Worm (Caenorhabditis elegans): Measurements from ENCODE around the gene pho-8.

pho-8 gene

ce11 chrV:11843678-11844366 lies 10.4 kb downstream of the pho-8 start, which contains the start of gene nphp-4:
Gene nphp-4 (minus strand): TSS chrV:11843728.
- no peak for TF ChIP-seq med-1 (GFP tag; optimal IDR thresholded peaks at IDR 0.05; ENCODE audit: insufficient read depth)
- TF ChIP-seq ztf-23 (GFP tag; IDR thresholded peaks at IDR 0.05), result no peak
- TF ChIP-seq flt-1 (GFP tag; IDR thresholded peaks at IDR 0.05), result no peak
- no peak for TF ChIP-seq T22C8.4 (GFP tag; IDR thresholded peaks at IDR 0.05)
- no peak for TF ChIP-seq tab-1 (GFP tag; IDR thresholded peaks at IDR 0.05)
- no peak for TF ChIP-seq ztf-29 (GFP tag; IDR thresholded peaks at IDR 0.05)
- no peak for TF ChIP-seq ref-1 (GFP tag; conservative IDR thresholded peaks at IDR 0.05)
- no peak for TF ChIP-seq cog-1 (tag; optimal IDR thresholded peaks at IDR 0.05)
- TF ChIP-seq klf-2 (GFP tag; conservative IDR thresholded peaks at IDR 0.05), result no peak

ce11 chrV:11844828-11845227 lies 11.4 kb downstream of the pho-8 start:
- TF ChIP-seq cog-1 (tag; optimal IDR thresholded peaks at IDR 0.05), result peak; percentile 48
- peak; percentile 68; the same call in 1 of the 2 replicates for TF ChIP-seq tab-1 (GFP tag; IDR thresholded peaks at IDR 0.05)
- TF ChIP-seq ztf-23 (GFP tag; IDR thresholded peaks at IDR 0.05), result no peak

- TF ChIP-seq flt-1 (GFP tag; IDR thresholded peaks at IDR 0.05) (no peak), ztf-23 (GFP tag; IDR thresholded peaks at IDR 0.05) (no peak), med-1 (GFP tag; optimal IDR thresholded peaks at IDR 0.05; ENCODE audit: insufficient read depth) (no peak), ztf-29 (GFP tag; IDR thresholded peaks at IDR 0.05) (no peak), ref-1 (GFP tag; conservative IDR thresholded peaks at IDR 0.05) (no peak), cog-1 (tag; optimal IDR thresholded peaks at IDR 0.05) (no peak)
These were observed 12.1 kb downstream of the pho-8 start, which contains the start of gene hmp-1 for ce11 chrV:11845492-11845891. Gene hmp-1 (plus strand): TSS chrV:11845871.

ce11 chrV:11846969-11847368 lies 13.6 kb downstream of the pho-8 start:
- TF ChIP-seq ref-1 (GFP tag; conservative IDR thresholded peaks at IDR 0.05) (no peak), T22C8.4 (GFP tag; IDR thresholded peaks at IDR 0.05) (no peak), flt-1 (GFP tag; IDR thresholded peaks at IDR 0.05) (no peak), ztf-29 (GFP tag; IDR thresholded peaks at IDR 0.05) (no peak), tab-1 (GFP tag; IDR thresholded peaks at IDR 0.05) (no peak), cog-1 (tag; optimal IDR thresholded peaks at IDR 0.05) (no peak), med-1 (GFP tag; optimal IDR thresholded peaks at IDR 0.05; ENCODE audit: insufficient read depth) (no peak), klf-2 (GFP tag; conservative IDR thresholded peaks at IDR 0.05) (no peak), ztf-23 (GFP tag; IDR thresholded peaks at IDR 0.05) (no peak)

- TF ChIP-seq ref-1 (GFP tag; conservative IDR thresholded peaks at IDR 0.05) (no peak), T22C8.4 (GFP tag; IDR thresholded peaks at IDR 0.05) (no peak), ztf-29 (GFP tag; IDR thresholded peaks at IDR 0.05) (no peak)
These were observed 16.0 kb downstream of the pho-8 start for ce11 chrV:11849408-11849807.

ce11 chrV:11852305-11852704 lies 18.9 kb downstream of the pho-8 start:
- TF ChIP-seq flt-1 (GFP tag; IDR thresholded peaks at IDR 0.05) (no peak), ztf-23 (GFP tag; IDR thresholded peaks at IDR 0.05) (no peak), T22C8.4 (GFP tag; IDR thresholded peaks at IDR 0.05) (no peak)

ce11 chrV:11853723-11854122 lies 20.3 kb downstream of the pho-8 start:
- no peak for TF ChIP-seq T22C8.4 (GFP tag; IDR thresholded peaks at IDR 0.05)

- TF ChIP-seq ztf-29 (GFP tag; IDR thresholded peaks at IDR 0.05), result no peak
- no peak for TF ChIP-seq flt-1 (GFP tag; IDR thresholded peaks at IDR 0.05)
- TF ChIP-seq cog-1 (tag; optimal IDR thresholded peaks at IDR 0.05), result no peak
- no peak for TF ChIP-seq tab-1 (GFP tag; IDR thresholded peaks at IDR 0.05)
- TF ChIP-seq klf-2 (GFP tag; conservative IDR thresholded peaks at IDR 0.05), result no peak
- TF ChIP-seq T22C8.4 (GFP tag; IDR thresholded peaks at IDR 0.05), result no peak
- no peak for TF ChIP-seq ztf-23 (GFP tag; IDR thresholded peaks at IDR 0.05)
- no peak for TF ChIP-seq med-1 (GFP tag; optimal IDR thresholded peaks at IDR 0.05; ENCODE audit: insufficient read depth)
- TF ChIP-seq ref-1 (GFP tag; conservative IDR thresholded peaks at IDR 0.05), result no peak
These were observed 21.5 kb downstream of the pho-8 start for ce11 chrV:11854905-11855304.

ce11 chrV:11856022-11856421 lies 22.6 kb downstream of the pho-8 start:
- TF ChIP-seq cog-1 (tag; optimal IDR thresholded peaks at IDR 0.05) (no peak), flt-1 (GFP tag; IDR thresholded peaks at IDR 0.05) (no peak), med-1 (GFP tag; optimal IDR thresholded peaks at IDR 0.05; ENCODE audit: insufficient read depth) (no peak), ref-1 (GFP tag; conservative IDR thresholded peaks at IDR 0.05) (no peak), ztf-23 (GFP tag; IDR thresholded peaks at IDR 0.05) (no peak), klf-2 (GFP tag; conservative IDR thresholded peaks at IDR 0.05) (no peak), tab-1 (GFP tag; IDR thresholded peaks at IDR 0.05) (no peak), T22C8.4 (GFP tag; IDR thresholded peaks at IDR 0.05) (no peak), ztf-29 (GFP tag; IDR thresholded peaks at IDR 0.05) (no peak)

- no peak for TF ChIP-seq ztf-23 (GFP tag; IDR thresholded peaks at IDR 0.05)
- no peak for TF ChIP-seq tab-1 (GFP tag; IDR thresholded peaks at IDR 0.05)
- no peak for TF ChIP-seq med-1 (GFP tag; optimal IDR thresholded peaks at IDR 0.05; ENCODE audit: insufficient read depth)
- TF ChIP-seq ref-1 (GFP tag; conservative IDR thresholded peaks at IDR 0.05), result no peak
- no peak for TF ChIP-seq T22C8.4 (GFP tag; IDR thresholded peaks at IDR 0.05)
- no peak for TF ChIP-seq flt-1 (GFP tag; IDR thresholded peaks at IDR 0.05)
These were observed 24.3 kb downstream of the pho-8 start for ce11 chrV:11857756-11858155.

- TF ChIP-seq flt-1 (GFP tag; IDR thresholded peaks at IDR 0.05) (no peak), ztf-23 (GFP tag; IDR thresholded peaks at IDR 0.05) (no peak), ztf-29 (GFP tag; IDR thresholded peaks at IDR 0.05) (no peak), cog-1 (tag; optimal IDR thresholded peaks at IDR 0.05) (no peak), klf-2 (GFP tag; conservative IDR thresholded peaks at IDR 0.05) (no peak)
These were observed 24.9 kb downstream of the pho-8 start for ce11 chrV:11858299-11858698.

All from whole organism, midembryonic.